Worm (Caenorhabditis elegans) whole organism, young adult: ENCODE results near the gene dhs-13.

Experiments
- B0336.3 ChIP-seq: fragments of 200-800 bp; sonication (Bioruptor generic); IDR thresholded peaks from 2 replicates; pipeline ENCODE4 v1.3.6; 2022; ENCODE audit warnings: missing genetic modification characterization, missing compliant biosample characterization
- C17E4.6 ChIP-seq: fragments of 200-800 bp; sonication (Bioruptor generic); IDR thresholded peaks from 2 replicates; pipeline ENCODE4 v1.3.6; 2022; ENCODE audit warnings: missing genetic modification reagents, missing genetic modification characterization, missing compliant biosample characterization
- F57C9.4 ChIP-seq: sonication (generic microtip); optimal IDR thresholded peaks from 2 replicates; lab custom pipeline; 2017; ENCODE audit warnings: mild to moderate bottlenecking, missing genetic modification characterization, missing compliant biosample characterization
- ets-4 ChIP-seq: fragments of 200-800 bp; sonication (Bioruptor generic); optimal IDR thresholded peaks from 2 replicates; lab custom pipeline; 2018; ENCODE audit warnings: mild to moderate bottlenecking, missing genetic modification characterization, missing compliant biosample characterization
- nfya-1 ChIP-seq: sonication (generic microtip); optimal IDR thresholded peaks from 2 replicates; lab custom pipeline; 2017; ENCODE audit warnings: antibody characterized with exemption, missing compliant biosample characterization, missing genetic modification characterization, borderline replicate concordance; ENCODE audit not compliant: insufficient read depth
- nhr-90 ChIP-seq: sonication (generic microtip); optimal IDR thresholded peaks from 2 replicates; lab custom pipeline; 2016; ENCODE audit warnings: missing genotype, mild to moderate bottlenecking, missing genetic modification characterization, missing compliant biosample characterization
- rec-8 ChIP-seq, 2 experiments: sonication (generic microtip); optimal IDR thresholded peaks; 2 replicates each; lab custom pipeline; 2016; ENCODE audit warnings: mild to moderate bottlenecking in 2 of 2, missing genetic modification characterization in 2 of 2, missing genetic modification reagents in 2 of 2, missing genotype in 2 of 2, missing biosample characterization in 1 of 2, missing compliant biosample characterization in 1 of 2, moderate library complexity in 1 of 2

DNA sequence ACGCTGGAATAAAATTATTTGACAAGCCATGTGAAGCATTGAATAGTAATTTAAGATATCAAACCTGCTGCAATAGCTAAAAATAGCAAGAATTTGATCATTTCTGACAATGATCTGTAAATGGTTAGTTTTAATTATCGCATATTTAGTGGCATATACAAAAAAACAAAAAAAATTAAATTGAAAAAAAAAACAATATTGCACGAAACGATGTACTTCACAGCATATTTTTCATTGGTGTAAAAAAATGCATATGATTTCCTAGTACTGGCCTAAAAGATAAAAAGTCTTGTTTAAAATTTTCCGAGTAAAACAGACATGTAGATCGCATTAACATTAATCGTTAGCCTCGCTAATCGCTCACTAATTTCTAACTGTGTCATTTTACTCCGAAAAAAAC lies 22.5 kb downstream of the dhs-13 start, which contains the start of gene ZK697.8:
- TF ChIP-seq nfya-1 (no peak), F57C9.4 (tag; lab: Kevin White, UChicago) (no peak), B0336.3 (GFP tag; lab: Robert Waterston, UW) (no peak), ets-4 (no peak), nhr-90 (tag; lab: Kevin White, UChicago) (no peak), rec-8 (tag; optimal IDR thresholded peaks at IDR 0.05; lab: Kevin White, UChicago) (no peak), C17E4.6 (no peak)
